ENCODE assay signal across 4 fruit fly cellular contexts in genomic region chr2L:11323917-11324316, dm6.
A peak's percentile ranks its signal among the peaks of the same experiment; 100 is the strongest.
TF ChIP-seq lines count a peak whose summit lies in the region.

No protein-coding gene starts in this region.

- peak; percentile 19 for TF ChIP-seq CTCF in whole organism, embryonic (GFP tag; optimal IDR thresholded peaks at IDR 0.05; lab: Kevin White, UChicago)

TF ChIP-seq in whole organism, embryonic, 481 proteins besides CTCF, POLR2A, EP300 and RAD21 (continues in another document):
- TF ChIP-seq gcm (GFP tag; optimal IDR thresholded peaks at IDR 0.05; lab: Kevin White, UChicago) (peak; percentile 35), CG4854 (GFP tag; optimal IDR thresholded peaks at IDR 0.05; lab: Kevin White, UChicago) (no peak), CG13296 (GFP tag; optimal IDR thresholded peaks at IDR 0.05; lab: Kevin White, UChicago) (no peak), CG13424 (tag; optimal IDR thresholded peaks at IDR 0.05; lab: Kevin White, UChicago) (peak; percentile 50), CG6791 (GFP tag; IDR thresholded peaks at IDR 0.05; lab: Robert Waterston, UW; ENCODE audit: partially characterized antibody) (no peak), ATbp (GFP tag; optimal IDR thresholded peaks at IDR 0.05; lab: Kevin White, UChicago) (peak; percentile 51), ewg (GFP tag; optimal IDR thresholded peaks at IDR 0.05; lab: Kevin White, UChicago) (peak; percentile 43), Rfx (GFP tag; IDR thresholded peaks at IDR 0.05; lab: Robert Waterston, UW) (peak; percentile 56), Tbp (GFP tag; optimal IDR thresholded peaks at IDR 0.05; lab: Kevin White, UChicago) (no peak), Gsc (GFP tag; IDR thresholded peaks at IDR 0.05; lab: Robert Waterston, UW) (0 out of 2 replicates have a peak, but pooled peaks have one; percentile 30), CG14441 (GFP tag; IDR thresholded peaks at IDR 0.05; lab: Robert Waterston, UW) (peak; percentile 61), Oli (tag; optimal IDR thresholded peaks at IDR 0.05; lab: Kevin White, UChicago) (peak; percentile 72), ranshi (GFP tag; IDR thresholded peaks at IDR 0.05; lab: Robert Waterston, UW) (peak; percentile 67; the same call in 1 of the 2 replicates), HLH54F (GFP tag; optimal IDR thresholded peaks at IDR 0.05; lab: Kevin White, UChicago) (no peak), CG15269 (tag; optimal IDR thresholded peaks at IDR 0.05; lab: Kevin White, UChicago) (peak; percentile 58), dati (GFP tag; IDR thresholded peaks at IDR 0.05; lab: Robert Waterston, UW) (no peak), Optix (GFP tag; IDR thresholded peaks at IDR 0.05; lab: Robert Waterston, UW) (peak; percentile 39; the same call in 1 of the 3 replicates), ase (GFP tag; IDR thresholded peaks at IDR 0.05; lab: Robert Waterston, UW) (peak; percentile 53; the same call in 2 of the 3 replicates), repo (GFP tag; optimal IDR thresholded peaks at IDR 0.05; lab: Kevin White, UChicago) (peak; percentile 20), grn (GFP tag; optimal IDR thresholded peaks at IDR 0.05; lab: Kevin White, UChicago) (no peak), esg (GFP tag; conservative IDR thresholded peaks at IDR 0.05; lab: Robert Waterston, UW) (peak; percentile 50; the same call in 1 of the 2 replicates)

TF ChIP-seq in whole organism, prepupa, 60 proteins besides CTCF, POLR2A, EP300 and RAD21 (continues in another document):
- TF ChIP-seq CG1621 (tag; optimal IDR thresholded peaks at IDR 0.05; lab: Kevin White, UChicago) (peak; percentile 96), CG4318 (GFP tag; optimal IDR thresholded peaks at IDR 0.05; lab: Kevin White, UChicago) (peak; percentile 86), CG3032 (tag; optimal IDR thresholded peaks at IDR 0.05; lab: Kevin White, UChicago) (peak; percentile 94), eg (GFP tag; IDR thresholded peaks at IDR 0.05; lab: Robert Waterston, UW) (peak; percentile 96), acj6 (GFP tag; optimal IDR thresholded peaks at IDR 0.05; lab: Kevin White, UChicago) (peak; percentile 95), esn (GFP tag; optimal IDR thresholded peaks at IDR 0.05; lab: Kevin White, UChicago) (peak; percentile 94), spab (GFP tag; optimal IDR thresholded peaks at IDR 0.05; lab: Kevin White, UChicago) (peak; percentile 93), lz (GFP tag; optimal IDR thresholded peaks at IDR 0.05; lab: Kevin White, UChicago) (peak; percentile 92), CG6854 (GFP tag; optimal IDR thresholded peaks at IDR 0.05; lab: Kevin White, UChicago) (peak; percentile 86), cyc (GFP tag; optimal IDR thresholded peaks at IDR 0.05; lab: Kevin White, UChicago) (peak; percentile 93), Sox102F (GFP tag; optimal IDR thresholded peaks at IDR 0.05; lab: Kevin White, UChicago) (peak; percentile 93), CG10631 (GFP tag; optimal IDR thresholded peaks at IDR 0.05; lab: Kevin White, UChicago) (peak; percentile 96), Lpt (GFP tag; optimal IDR thresholded peaks at IDR 0.05; lab: Kevin White, UChicago) (peak; percentile 93), CG6276 (GFP tag; optimal IDR thresholded peaks at IDR 0.05; lab: Kevin White, UChicago) (peak; percentile 92), fd85E (GFP tag; optimal IDR thresholded peaks at IDR 0.05; lab: Kevin White, UChicago) (peak; percentile 71), achi (GFP tag; optimal IDR thresholded peaks at IDR 0.05; lab: Kevin White, UChicago) (peak; percentile 93), ss (GFP tag; optimal IDR thresholded peaks at IDR 0.05; lab: Kevin White, UChicago) (peak; percentile 90 to 94), CG8119 (GFP tag; IDR thresholded peaks at IDR 0.05; lab: Robert Waterston, UW) (peak; percentile 96), Sox15 (GFP tag; optimal IDR thresholded peaks at IDR 0.05; lab: Kevin White, UChicago) (peak; percentile 82), CG7368 (GFP tag; optimal IDR thresholded peaks at IDR 0.05; lab: Kevin White, UChicago) (peak; percentile 88), Met (GFP tag; optimal IDR thresholded peaks at IDR 0.05; lab: Kevin White, UChicago) (peak; percentile 91), svp (GFP tag; lab: Kevin White, UChicago) (peak; percentile 95), CG10669 (GFP tag; optimal IDR thresholded peaks at IDR 0.05; lab: Kevin White, UChicago) (peak; percentile 92), Hr38 (GFP tag; optimal IDR thresholded peaks at IDR 0.05; lab: Kevin White, UChicago) (peak; percentile 24)

TF ChIP-seq in whole organism, pupa, 21 proteins besides CTCF, POLR2A, EP300 and RAD21:
- peak; percentile 94 for TF ChIP-seq CG8301 (tag; optimal IDR thresholded peaks at IDR 0.05; lab: Kevin White, UChicago)
- peak; percentile 96 for TF ChIP-seq CG15710 (tag; optimal IDR thresholded peaks at IDR 0.05; lab: Kevin White, UChicago)
- TF ChIP-seq Ets98B (GFP tag; IDR thresholded peaks at IDR 0.05; lab: Robert Waterston, UW), result peak; percentile 96
- peak; percentile 91 for TF ChIP-seq Snoo (tag; optimal IDR thresholded peaks at IDR 0.05; lab: Kevin White, UChicago)
- peak; percentile 95 for TF ChIP-seq CG17806 (tag; optimal IDR thresholded peaks at IDR 0.05; lab: Kevin White, UChicago)
- peak; percentile 18 for TF ChIP-seq EcR (GFP tag; optimal IDR thresholded peaks at IDR 0.05; lab: Kevin White, UChicago)
- peak; percentile 96 for TF ChIP-seq CG9948 (tag; optimal IDR thresholded peaks at IDR 0.05; lab: Kevin White, UChicago)
- TF ChIP-seq CG10348 (GFP tag; IDR thresholded peaks at IDR 0.05; lab: Robert Waterston, UW), result no peak
- peak; percentile 91 for TF ChIP-seq CG32121 (GFP tag; IDR thresholded peaks at IDR 0.05; lab: Robert Waterston, UW)
- TF ChIP-seq Pif1B (GFP tag; optimal IDR thresholded peaks at IDR 0.05; lab: Kevin White, UChicago), result peak; percentile 95
- TF ChIP-seq rn (GFP tag; IDR thresholded peaks at IDR 0.05; lab: Robert Waterston, UW), result peak; percentile 89
- peak; percentile 87 for TF ChIP-seq CG13204 (GFP tag; optimal IDR thresholded peaks at IDR 0.05; lab: Kevin White, UChicago)
- peak; percentile 93 for TF ChIP-seq gl (tag; optimal IDR thresholded peaks at IDR 0.05; lab: Kevin White, UChicago)
- peak; percentile 97 for TF ChIP-seq CG4496 (GFP tag; IDR thresholded peaks at IDR 0.05; lab: Robert Waterston, UW)
- TF ChIP-seq CG8159 (tag; optimal IDR thresholded peaks at IDR 0.05; lab: Kevin White, UChicago), result peak; percentile 94
- TF ChIP-seq CG12605 (GFP tag; IDR thresholded peaks at IDR 0.05; lab: Robert Waterston, UW), result peak; percentile 94
- TF ChIP-seq CG14655 (GFP tag; optimal IDR thresholded peaks at IDR 0.05; lab: Kevin White, UChicago), result peak; percentile 95
- TF ChIP-seq CG34367 (tag; optimal IDR thresholded peaks at IDR 0.05; lab: Kevin White, UChicago), result peak; percentile 96
- TF ChIP-seq Pif1A (GFP tag; optimal IDR thresholded peaks at IDR 0.05; lab: Kevin White, UChicago), result peak; percentile 96
- peak; percentile 86 for TF ChIP-seq D1 (tag; optimal IDR thresholded peaks at IDR 0.05; lab: Kevin White, UChicago)
- TF ChIP-seq fd96Ca (GFP tag; IDR thresholded peaks at IDR 0.05; lab: Robert Waterston, UW), result peak; percentile 95
TF ChIP-seq in whole organism, pupa: peak in this region for 20.

TF ChIP-seq in whole organism, wandering third instar larva, 38 proteins besides CTCF, POLR2A, EP300 and RAD21 (continues in another document):
- peak; percentile 86 for TF ChIP-seq tai (GFP tag; optimal IDR thresholded peaks at IDR 0.05; lab: Kevin White, UChicago)
- peak; percentile 80 for TF ChIP-seq sage (GFP tag; optimal IDR thresholded peaks at IDR 0.05; lab: Kevin White, UChicago)
- TF ChIP-seq CG32264 (GFP tag; optimal IDR thresholded peaks at IDR 0.05; lab: Kevin White, UChicago), result peak; percentile 81
- peak; percentile 54 for TF ChIP-seq dsf (GFP tag; optimal IDR thresholded peaks at IDR 0.05; lab: Kevin White, UChicago; ENCODE audit: borderline replicate concordance)
- TF ChIP-seq jim (GFP tag; optimal IDR thresholded peaks at IDR 0.05; lab: Kevin White, UChicago), result no peak
- peak; percentile 73 for TF ChIP-seq CrebA (GFP tag; optimal IDR thresholded peaks at IDR 0.05; lab: Kevin White, UChicago; ENCODE audit: borderline replicate concordance)
- TF ChIP-seq rgr (GFP tag; optimal IDR thresholded peaks at IDR 0.05; lab: Kevin White, UChicago), result peak; percentile 94
- TF ChIP-seq Sp1 (GFP tag; optimal IDR thresholded peaks at IDR 0.05; lab: Kevin White, UChicago), result peak; percentile 88
- TF ChIP-seq Rel (GFP tag; optimal IDR thresholded peaks at IDR 0.05; lab: Kevin White, UChicago), result peak; percentile 73
- TF ChIP-seq Rel (tag; optimal IDR thresholded peaks at IDR 0.05; lab: Kevin White, UChicago), result peak; percentile 45
- TF ChIP-seq Hnf4 (GFP tag; optimal IDR thresholded peaks at IDR 0.05; lab: Kevin White, UChicago), result peak; percentile 93
- TF ChIP-seq br (GFP tag; optimal IDR thresholded peaks at IDR 0.05; lab: Kevin White, UChicago), result peak; percentile 92
- peak; percentile 78 for TF ChIP-seq brk (GFP tag; optimal IDR thresholded peaks at IDR 0.05; lab: Kevin White, UChicago)
- no peak for TF ChIP-seq pan (optimal IDR thresholded peaks at IDR 0.05; lab: Kevin White, UChicago)
- TF ChIP-seq Jra (GFP tag; optimal IDR thresholded peaks at IDR 0.05; lab: Kevin White, UChicago), result peak; percentile 58
- peak; percentile 93 for TF ChIP-seq OdsH (GFP tag; optimal IDR thresholded peaks at IDR 0.05; lab: Kevin White, UChicago)
- no peak for TF ChIP-seq dl (GFP tag; optimal IDR thresholded peaks at IDR 0.05; lab: Kevin White, UChicago; ENCODE audit: insufficient read depth in 1 of 2, partially characterized antibody in 2 of 2)
- peak; percentile 68 for TF ChIP-seq CG9705 (GFP tag; optimal IDR thresholded peaks at IDR 0.05; lab: Kevin White, UChicago)
- TF ChIP-seq ey (GFP tag; optimal IDR thresholded peaks at IDR 0.05; lab: Kevin White, UChicago), result peak; percentile 94
- TF ChIP-seq psq (GFP tag; optimal IDR thresholded peaks at IDR 0.05; lab: Kevin White, UChicago), result peak; percentile 86
- peak; percentile 33 to 94 for TF ChIP-seq foxo (GFP tag; optimal IDR thresholded peaks at IDR 0.05; lab: Kevin White, UChicago)
- TF ChIP-seq woc (GFP tag; optimal IDR thresholded peaks at IDR 0.05; lab: Kevin White, UChicago), result peak; percentile 88
- no peak for TF ChIP-seq Dfd (GFP tag; optimal IDR thresholded peaks at IDR 0.05; lab: Kevin White, UChicago)
- TF ChIP-seq Hr78 (GFP tag; optimal IDR thresholded peaks at IDR 0.05; lab: Kevin White, UChicago), result no peak
- peak; percentile 43 for TF ChIP-seq Mio (GFP tag; optimal IDR thresholded peaks at IDR 0.05; lab: Kevin White, UChicago)
- TF ChIP-seq Hr83 (GFP tag; optimal IDR thresholded peaks at IDR 0.05; lab: Kevin White, UChicago; ENCODE audit: poor library complexity, severe bottlenecking), result no peak
- TF ChIP-seq N (GFP tag; optimal IDR thresholded peaks at IDR 0.05; lab: Kevin White, UChicago), result no peak
- TF ChIP-seq dmrt93B (GFP tag; optimal IDR thresholded peaks at IDR 0.05; lab: Kevin White, UChicago), result peak; percentile 77
- peak; percentile 30 for TF ChIP-seq GATAd (GFP tag; optimal IDR thresholded peaks at IDR 0.05; lab: Kevin White, UChicago)
- peak; percentile 94 for TF ChIP-seq h (GFP tag; optimal IDR thresholded peaks at IDR 0.05; lab: Kevin White, UChicago)
- peak; percentile 89 for TF ChIP-seq HLH106 (tag; optimal IDR thresholded peaks at IDR 0.05; lab: Kevin White, UChicago)

Comparison
In these comparisons a context has a peak if more than half of its experiments do, and no peak if none do; other contexts are left out.
1. Of the 7 proteins assayed by ChIP-seq in both whole organism, embryonic and whole organism, prepupa: peak only in whole organism, embryonic: none; only in whole organism, prepupa: CG16779, CG6854, Hr39 and Lpt; in both: Blimp-1, Gug and Sox102F; in neither: 0.